Worm (Caenorhabditis elegans) whole organism, L4 larva: ENCODE measurements around the gene K01A6.5.

Experiments
- D1046.2 ChIP-seq: fragments of 200-800 bp; sonication (Bioruptor generic); IDR thresholded peaks from 2 replicates; pipeline ENCODE4 v1.3.6; 2022; ENCODE audit warnings: missing genetic modification characterization, missing compliant biosample characterization
- F10B5.3 ChIP-seq: sonication (generic microtip); optimal IDR thresholded peaks from 2 replicates; lab custom pipeline; 2016; ENCODE audit warnings: mild to moderate bottlenecking, missing genetic modification characterization, missing compliant biosample characterization
- F37D6.2 ChIP-seq: sonication (generic microtip); optimal IDR thresholded peaks from 2 replicates; lab custom pipeline; 2016; ENCODE audit warnings: mild to moderate bottlenecking, missing genetic modification characterization, missing compliant biosample characterization
- F44E2.7 ChIP-seq: fragments of 200-800 bp; sonication (Bioruptor generic); IDR thresholded peaks from 2 replicates; pipeline ENCODE4 v2.1.2; 2022; ENCODE audit warnings: missing genetic modification characterization, missing compliant biosample characterization
- Y75B8A.6 ChIP-seq: fragments of 200-800 bp; sonication (Bioruptor generic); IDR thresholded peaks from 2 replicates; pipeline ENCODE4 v1.3.6; 2022; ENCODE audit warnings: missing genetic modification reagents, missing genetic modification characterization, missing compliant biosample characterization
- ZK546.5 ChIP-seq, 2 experiments: sonication (generic microtip); optimal IDR thresholded peaks; 2 replicates each; lab custom pipeline; 2017; ENCODE audit warnings: missing biosample characterization in 2 of 2, missing genetic modification characterization in 2 of 2
- aha-1 ChIP-seq: fragments of 150-350 bp; peaks from one replicate; lab custom pipeline; 2014; ENCODE audit warnings: missing biosample characterization, missing genetic modification characterization
- aly-2 ChIP-seq: sonication (generic microtip); optimal IDR thresholded peaks from 2 replicates; lab custom pipeline; 2018; ENCODE audit warnings: missing biosample characterization, missing genetic modification characterization
- ceh-32 ChIP-seq: sonication (generic microtip); optimal IDR thresholded peaks from 2 replicates; lab custom pipeline; 2016; ENCODE audit warnings: mild to moderate bottlenecking, missing genetic modification characterization, missing compliant biosample characterization; ENCODE audit not compliant: poor library complexity
- ceh-82 ChIP-seq: sonication (generic microtip); optimal IDR thresholded peaks from 2 replicates; lab custom pipeline; 2017; ENCODE audit warnings: missing biosample characterization, missing genetic modification characterization
- ctbp-1 ChIP-seq: fragments of 200-800 bp; sonication (Bioruptor generic); IDR thresholded peaks from 2 replicates; pipeline ENCODE4 v1.3.6; 2022; ENCODE audit warnings: missing genetic modification reagents, missing genetic modification characterization, missing compliant biosample characterization
- daf-16 ChIP-seq, 3 experiments: sonication (generic microtip); optimal IDR thresholded peaks; 2 replicates each; lab custom pipeline; 2016 to 2017; ENCODE audit warnings: missing genetic modification characterization in 3 of 3, missing genetic modification reagents in 3 of 3, mild to moderate bottlenecking in 2 of 3, missing compliant biosample characterization in 2 of 3, missing biosample characterization in 1 of 3, moderate library complexity in 1 of 3
- dve-1 ChIP-seq: sonication (generic microtip); optimal IDR thresholded peaks from 2 replicates; lab custom pipeline; 2017; ENCODE audit warnings: antibody characterized with exemption, mild to moderate bottlenecking, missing genetic modification characterization, missing compliant biosample characterization; ENCODE audit not compliant: insufficient read depth
- hlh-11 ChIP-seq: fragments of 200-800 bp; sonication (Bioruptor generic); optimal IDR thresholded peaks from 2 replicates; lab custom pipeline; 2018; ENCODE audit warnings: mild to moderate bottlenecking, missing genetic modification characterization, missing compliant biosample characterization
- hlh-30 ChIP-seq: sonication (generic microtip); optimal IDR thresholded peaks from 2 replicates; lab custom pipeline; 2017; ENCODE audit warnings: antibody characterized with exemption, mild to moderate bottlenecking, missing genetic modification characterization, missing compliant biosample characterization; ENCODE audit not compliant: insufficient read depth
- lim-7 ChIP-seq: fragments of 200-800 bp; sonication (Bioruptor generic); IDR thresholded peaks from 2 replicates; pipeline ENCODE4 v1.3.6; 2022; ENCODE audit warnings: missing genetic modification characterization, missing compliant biosample characterization
- lin-15B ChIP-seq: fragments of 150-350 bp; sonication (generic microtip); optimal IDR thresholded peaks from 3 replicates; lab custom pipeline; 2014; ENCODE audit warnings: missing biosample characterization, missing genetic modification characterization
- lir-3 ChIP-seq: sonication (generic microtip); optimal IDR thresholded peaks from 2 replicates; lab custom pipeline; 2016; ENCODE audit warnings: mild to moderate bottlenecking, missing genetic modification characterization, missing compliant biosample characterization
- madf-9 ChIP-seq: fragments of 200-800 bp; sonication (Bioruptor generic); conservative IDR thresholded peaks from 2 replicates; pipeline ENCODE4 v1.3.6; 2022; ENCODE audit warnings: missing genetic modification reagents, missing genetic modification characterization, missing compliant biosample characterization
- mdl-1 ChIP-seq, 2 experiments: fragments of 150-350 bp in 1 of 2; sonication (generic microtip) in 1 of 2; optimal IDR thresholded peaks; 2 replicates each; lab custom pipeline; 2014 to 2017; ENCODE audit warnings: missing biosample characterization in 2 of 2, missing genetic modification characterization in 2 of 2
- mep-1 ChIP-seq: fragments of 150-350 bp; sonication (generic microtip); optimal IDR thresholded peaks from 3 replicates; lab custom pipeline; 2014; ENCODE audit warnings: missing biosample characterization, missing genetic modification characterization
- mes-2 ChIP-seq: sonication (generic microtip); optimal IDR thresholded peaks from 2 replicates; lab custom pipeline; 2016; ENCODE audit warnings: missing genotype, mild to moderate bottlenecking, missing genetic modification characterization, missing compliant biosample characterization; ENCODE audit not compliant: poor library complexity, severe bottlenecking
- mxl-3 ChIP-seq: fragments of 200-800 bp; sonication (Bioruptor generic); optimal IDR thresholded peaks from 2 replicates; lab custom pipeline; 2018; ENCODE audit warnings: mild to moderate bottlenecking, missing genetic modification characterization, missing compliant biosample characterization
- nhr-25 ChIP-seq: sonication (generic microtip); optimal IDR thresholded peaks from 2 replicates; lab custom pipeline; 2017; ENCODE audit warnings: missing genetic modification characterization, mild to moderate bottlenecking, missing compliant biosample characterization, antibody characterized with exemption, moderate library complexity, borderline replicate concordance; ENCODE audit not compliant: insufficient read depth
- nhr-28 ChIP-seq: fragments of 150-350 bp; optimal IDR thresholded peaks from 2 replicates; lab custom pipeline; 2014; ENCODE audit warnings: missing biosample characterization, missing genetic modification characterization
- nhr-41 ChIP-seq: fragments of 200-800 bp; sonication (Bioruptor generic); IDR thresholded peaks from 2 replicates; pipeline ENCODE4 v1.3.6; 2022; ENCODE audit warnings: missing genetic modification reagents, missing genetic modification characterization, missing compliant biosample characterization
- nhr-42 ChIP-seq: fragments of 200-800 bp; sonication (Bioruptor generic); IDR thresholded peaks from 2 replicates; pipeline ENCODE4 v1.3.6; 2022; ENCODE audit warnings: missing genetic modification characterization, missing compliant biosample characterization
- nhr-48 ChIP-seq: sonication (generic microtip); optimal IDR thresholded peaks from 2 replicates; lab custom pipeline; 2016; ENCODE audit warnings: mild to moderate bottlenecking, missing genetic modification characterization, missing compliant biosample characterization
- nhr-77 ChIP-seq: fragments of 150-350 bp; optimal IDR thresholded peaks from 2 replicates; lab custom pipeline; 2014; ENCODE audit warnings: missing biosample characterization, missing genetic modification characterization
- pqm-1 ChIP-seq: sonication (generic microtip); optimal IDR thresholded peaks from 2 replicates; lab custom pipeline; 2017; ENCODE audit warnings: missing biosample characterization, missing genetic modification characterization
- rbr-2 ChIP-seq: sonication (generic microtip); optimal IDR thresholded peaks from 2 replicates; lab custom pipeline; 2016; ENCODE audit warnings: missing genotype, missing genetic modification characterization, missing compliant biosample characterization
- snpc-4 ChIP-seq: fragments of 150-350 bp; optimal IDR thresholded peaks from 2 replicates; lab custom pipeline; 2014; ENCODE audit warnings: missing biosample characterization, missing genetic modification characterization
- unc-130 ChIP-seq: sonication (generic microtip); optimal IDR thresholded peaks from 2 replicates; lab custom pipeline; 2016; ENCODE audit warnings: missing genetic modification reagents, missing genetic modification characterization, missing compliant biosample characterization
- unc-39 ChIP-seq: sonication (generic microtip); optimal IDR thresholded peaks from 2 replicates; lab custom pipeline; 2017; ENCODE audit warnings: missing biosample characterization, missing genetic modification characterization
- unc-62 ChIP-seq, 3 experiments: fragments of 150-350 bp in 1 of 3; sonication (generic microtip); optimal IDR thresholded peaks in 2 of 3; peaks in 1 of 3; 1 replicate in 1 of 3; 2 replicates in 2 of 3; lab custom pipeline; 2014 to 2017; ENCODE audit warnings: missing biosample characterization in 3 of 3, missing genetic modification characterization in 3 of 3, missing genetic modification reagents in 3 of 3, missing genotype in 1 of 3
- vab-7 ChIP-seq: fragments of 200-800 bp; sonication (Bioruptor generic); IDR thresholded peaks from 2 replicates; pipeline ENCODE4 v1.3.6; 2022; ENCODE audit warnings: missing genetic modification reagents, missing genetic modification characterization, missing compliant biosample characterization

The K01A6.5 gene

DNA sequence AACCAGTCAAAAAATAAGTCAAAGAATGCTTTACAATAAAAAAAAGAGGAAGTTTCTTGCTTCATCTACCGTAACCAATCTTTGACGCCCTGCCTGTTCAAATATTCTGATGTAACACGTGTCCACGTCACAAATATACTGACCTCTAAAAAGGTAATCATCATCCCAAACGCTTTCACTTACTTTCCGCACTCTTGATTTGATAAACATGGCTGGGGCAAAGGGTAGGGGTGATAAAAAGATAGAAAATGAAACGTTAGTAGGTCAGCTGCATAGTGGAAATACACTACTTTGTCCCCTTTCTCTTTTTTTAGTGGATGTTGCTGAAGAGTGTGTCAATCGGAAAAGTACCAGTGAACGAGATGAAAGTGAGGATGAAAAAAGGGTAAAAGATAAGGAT lies 42.4 kb upstream of the K01A6.5 start:
- TF ChIP-seq aly-2 (tag; lab: Kevin White, UChicago), result no peak
- peak; percentile 58 for TF ChIP-seq mxl-3 (GFP tag; lab: Kevin White, UChicago)
- no peak for TF ChIP-seq unc-39
- peak; percentile 20 for TF ChIP-seq hlh-30
- no peak for TF ChIP-seq madf-9 (GFP tag; lab: Robert Waterston, UW)
- no peak for TF ChIP-seq dve-1
- TF ChIP-seq rbr-2 (tag; lab: Kevin White, UChicago), result no peak
- TF ChIP-seq mdl-1 (tag; optimal IDR thresholded peaks at IDR 0.05; lab: Kevin White, UChicago), result no peak
- TF ChIP-seq nhr-41, result no peak
- TF ChIP-seq ctbp-1 (GFP tag; lab: Robert Waterston, UW), result no peak
- TF ChIP-seq nhr-48, result no peak
- no peak for TF ChIP-seq daf-16 (GFP tag; optimal IDR thresholded peaks at IDR 0.05; lab: Kevin White, UChicago)
- no peak for TF ChIP-seq daf-16 (tag; optimal IDR thresholded peaks at IDR 0.05; lab: Kevin White, UChicago)
- TF ChIP-seq unc-130 (GFP tag; lab: Kevin White, UChicago), result no peak
- no peak for TF ChIP-seq nhr-25
- peak in 1 of 2 experiments; percentile 16 for TF ChIP-seq unc-62 (GFP tag; optimal IDR thresholded peaks at IDR 0.05 in 1 of 2; lab: Kevin White, UChicago)
- no peak for TF ChIP-seq unc-62 (tag; optimal IDR thresholded peaks at IDR 0.05; lab: Kevin White, UChicago)
- no peak for TF ChIP-seq D1046.2 (GFP tag; lab: Robert Waterston, UW)
- TF ChIP-seq nhr-42 (GFP tag; lab: Robert Waterston, UW), result no peak
- peak; percentile 4 for TF ChIP-seq nhr-28 (tag; lab: Kevin White, UChicago)
- TF ChIP-seq mes-2 (tag; lab: Kevin White, UChicago), result no peak
- TF ChIP-seq F37D6.2 (tag; lab: Kevin White, UChicago), result no peak

DNA sequence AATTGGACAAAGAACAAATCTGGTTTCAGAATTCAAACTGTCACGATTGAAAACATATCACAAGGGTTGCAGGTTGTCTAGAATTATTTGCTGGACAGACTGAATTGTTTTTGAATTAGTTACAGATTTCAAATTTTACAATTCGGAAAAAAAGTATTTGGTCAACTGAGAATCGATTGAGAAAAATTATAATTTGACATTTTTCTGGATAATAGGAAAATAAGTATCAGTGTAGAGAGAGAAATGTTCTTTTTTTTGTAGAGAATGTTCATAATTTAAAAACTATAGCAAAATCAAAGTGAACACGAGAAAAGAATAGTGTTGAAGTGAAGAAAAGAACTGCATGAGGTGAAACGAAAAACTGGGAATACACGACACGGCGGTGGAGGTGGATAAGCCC lies 41.8 kb upstream of the K01A6.5 start, which contains the start of gene dpy-20:
dpy-20 (minus strand) TSS at position 101 of the 400 bp plus-strand sequence.
- TF ChIP-seq nhr-41 (no peak), vab-7 (GFP tag; lab: Robert Waterston, UW) (no peak), nhr-25 (no peak), lim-7 (no peak), pqm-1 (tag; lab: Kevin White, UChicago) (no peak), F10B5.3 (no peak), F44E2.7 (GFP tag; lab: Robert Waterston, UW) (no peak), unc-62 (GFP tag; optimal IDR thresholded peaks at IDR 0.05 in 1 of 2; lab: Kevin White, UChicago) (no peak), unc-62 (tag; optimal IDR thresholded peaks at IDR 0.05; lab: Kevin White, UChicago) (no peak), ZK546.5 (tag; optimal IDR thresholded peaks at IDR 0.05; lab: Kevin White, UChicago) (no peak), mdl-1 (tag; optimal IDR thresholded peaks at IDR 0.05; lab: Kevin White, UChicago) (no peak), ceh-32 (tag; lab: Kevin White, UChicago) (no peak), Y75B8A.6 (GFP tag; lab: Robert Waterston, UW) (no peak), lir-3 (no peak), mep-1 (tag; lab: Kevin White, UChicago) (no peak), hlh-30 (no peak), mes-2 (tag; lab: Kevin White, UChicago) (no peak), snpc-4 (tag; lab: Kevin White, UChicago) (no peak), ceh-82 (tag; lab: Kevin White, UChicago) (no peak)

DNA sequence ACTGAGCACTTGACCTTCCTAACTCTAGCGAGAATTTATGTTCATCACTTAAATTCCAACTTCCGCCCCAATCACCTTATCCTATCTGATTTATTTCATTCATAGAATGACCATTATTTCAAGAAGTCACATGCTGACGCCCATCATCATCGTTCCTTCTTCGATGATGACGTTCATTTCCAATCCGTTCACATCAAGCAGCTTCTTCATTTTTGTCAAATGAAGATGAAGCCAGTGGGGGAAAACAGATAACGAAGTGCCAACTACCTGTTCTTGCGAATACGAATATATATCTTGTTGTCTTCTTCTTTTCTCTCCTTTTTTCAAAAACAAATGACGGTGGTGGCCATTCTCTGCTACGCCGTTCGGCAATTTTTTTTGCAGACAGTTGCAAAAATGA lies 40.6 kb upstream of the K01A6.5 start:
- peak; percentile 12 for TF ChIP-seq nhr-48
- peak in 1 of 2 experiments; percentile 33 for TF ChIP-seq unc-62 (GFP tag; optimal IDR thresholded peaks at IDR 0.05 in 1 of 2; lab: Kevin White, UChicago)
- no peak for TF ChIP-seq unc-62 (tag; optimal IDR thresholded peaks at IDR 0.05; lab: Kevin White, UChicago)
- TF ChIP-seq D1046.2 (GFP tag; lab: Robert Waterston, UW), result no peak
- peak; percentile 47 for TF ChIP-seq hlh-11 (tag; lab: Kevin White, UChicago)
- TF ChIP-seq lin-15B (tag; lab: Kevin White, UChicago), result no peak
- TF ChIP-seq nhr-28 (tag; lab: Kevin White, UChicago), result peak; percentile 16
- TF ChIP-seq hlh-30, result peak; percentile 19
- TF ChIP-seq aha-1 (tag; lab: Kevin White, UChicago), result peak; percentile 79
- no peak for TF ChIP-seq nhr-77 (tag; lab: Kevin White, UChicago)
- TF ChIP-seq ceh-82 (tag; lab: Kevin White, UChicago), result no peak
